Worm (Caenorhabditis elegans): ENCODE data around the gene pdf-1.

- TF ChIP-seq cog-1 (tag; optimal IDR thresholded peaks at IDR 0.05) (no peak), ztf-29 (GFP tag; IDR thresholded peaks at IDR 0.05) (no peak)
Measured at ce11 chrIII:6904468-6904867, 7.8 kb downstream of the pdf-1 start.
